Fruit fly (Drosophila melanogaster) whole organism, embryonic: Measurements from ENCODE around the gene vers.
A peak's percentile ranks its signal among the peaks of the same experiment; 100 is the strongest.

Experiments used
- Aef1 ChIP-seq: fragments of 200-800 bp; sonication (Bioruptor generic); IDR thresholded peaks from 3 replicates; pipeline ENCODE4 v1.3.6; 2022; ENCODE audit warnings: missing biosample characterization, missing genetic modification characterization
- Atf-2 ChIP-seq: fragments of 200-800 bp; sonication (Bioruptor generic); optimal IDR thresholded peaks from 2 replicates; lab custom pipeline; 2016; ENCODE audit warnings: missing biosample characterization, missing genetic modification characterization
- CG10267 ChIP-seq: fragments of 200-800 bp; sonication (Bioruptor generic); optimal IDR thresholded peaks from 2 replicates; lab custom pipeline; 2018; ENCODE audit warnings: missing biosample characterization, mild to moderate bottlenecking, missing genetic modification characterization, moderate library complexity
- CG10462 ChIP-seq: fragments of 200-800 bp; sonication (Bioruptor generic); optimal IDR thresholded peaks from 2 replicates; lab custom pipeline; 2016; ENCODE audit warnings: missing biosample characterization, missing genetic modification characterization
- CG12071 ChIP-seq: fragments of 200-800 bp; sonication (Bioruptor generic); optimal IDR thresholded peaks from 3 replicates; lab custom pipeline; 2018; ENCODE audit warnings: missing biosample characterization, mild to moderate bottlenecking, missing genetic modification characterization
- CG12104 ChIP-seq: fragments of 200-800 bp; sonication (Bioruptor generic); optimal IDR thresholded peaks from 3 replicates; lab custom pipeline; 2016; ENCODE audit warnings: missing biosample characterization, missing genetic modification characterization
- CG14667 ChIP-seq: fragments of 200-800 bp; sonication (Bioruptor generic); IDR thresholded peaks from 2 replicates; pipeline ENCODE4 v1.3.6; 2022; ENCODE audit warnings: missing biosample characterization, missing genetic modification characterization
- CG15601 ChIP-seq: fragments of 200-800 bp; sonication (Bioruptor generic); optimal IDR thresholded peaks from 3 replicates; lab custom pipeline; 2019; ENCODE audit warnings: missing biosample characterization, mild to moderate bottlenecking, missing genetic modification characterization, moderate library complexity
- CG17186 ChIP-seq: fragments of 200-800 bp; sonication (Bioruptor generic); optimal IDR thresholded peaks from 3 replicates; lab custom pipeline; 2017; ENCODE audit warnings: missing biosample characterization, missing genetic modification reagents, missing genetic modification characterization
- CG17328 ChIP-seq: fragments of 200-800 bp; sonication (Bioruptor generic); IDR thresholded peaks from 2 replicates; pipeline ENCODE4 v1.3.6; 2022; ENCODE audit warnings: missing biosample characterization, missing genetic modification characterization
- CG17385 ChIP-seq: fragments of 200-800 bp; sonication (Bioruptor generic); optimal IDR thresholded peaks from 3 replicates; lab custom pipeline; 2018; ENCODE audit warnings: missing biosample characterization, mild to moderate bottlenecking, missing genetic modification characterization
- CG18262 ChIP-seq: fragments of 200-800 bp; optimal IDR thresholded peaks from 3 replicates; lab custom pipeline; 2019; ENCODE audit warnings: missing biosample characterization, mild to moderate bottlenecking, missing genetic modification characterization, moderate library complexity
- CG18619 ChIP-seq: fragments of 200-800 bp; sonication (Bioruptor generic); optimal IDR thresholded peaks from 3 replicates; lab custom pipeline; 2017; ENCODE audit warnings: missing biosample characterization, mild to moderate bottlenecking, missing genetic modification characterization
- CG2116 ChIP-seq: fragments of 200-800 bp; sonication (Bioruptor generic); optimal IDR thresholded peaks from 3 replicates; lab custom pipeline; 2018; ENCODE audit warnings: missing biosample characterization, mild to moderate bottlenecking, missing genetic modification characterization
- CG2875 ChIP-seq: fragments of 200-800 bp; sonication (Bioruptor generic); optimal IDR thresholded peaks from 2 replicates; lab custom pipeline; 2017; ENCODE audit warnings: missing biosample characterization, mild to moderate bottlenecking, missing genetic modification characterization, missing genetic modification reagents
- CG30020 ChIP-seq: fragments of 200-800 bp; optimal IDR thresholded peaks from 2 replicates; lab custom pipeline; 2019; ENCODE audit warnings: missing biosample characterization, mild to moderate bottlenecking, missing genetic modification characterization, moderate library complexity
- CG33557 ChIP-seq: fragments of 200-800 bp; sonication (Bioruptor generic); optimal IDR thresholded peaks from 2 replicates; lab custom pipeline; 2019; ENCODE audit warnings: missing biosample characterization, mild to moderate bottlenecking, missing genetic modification characterization, moderate library complexity
- CG4404 ChIP-seq: fragments of 200-800 bp; sonication (Bioruptor generic); IDR thresholded peaks from 2 replicates; pipeline ENCODE4 v1.3.6; 2022; ENCODE audit warnings: missing biosample characterization, missing genetic modification characterization
- CG4617 ChIP-seq: fragments of 200-800 bp; sonication (Bioruptor generic); optimal IDR thresholded peaks from 3 replicates; lab custom pipeline; 2016; ENCODE audit warnings: missing biosample characterization, missing genetic modification characterization, borderline replicate concordance
- CG8944 ChIP-seq: fragments of 200-800 bp; sonication (Bioruptor generic); optimal IDR thresholded peaks from 3 replicates; lab custom pipeline; 2016; ENCODE audit warnings: missing biosample characterization, missing genetic modification characterization
- CG9797 ChIP-seq: fragments of 200-800 bp; sonication (Bioruptor generic); optimal IDR thresholded peaks from 3 replicates; lab custom pipeline; 2018; ENCODE audit warnings: missing biosample characterization, mild to moderate bottlenecking, missing genetic modification characterization
- D19A ChIP-seq: fragments of 200-800 bp; optimal IDR thresholded peaks from 3 replicates; lab custom pipeline; 2019; ENCODE audit warnings: missing biosample characterization, mild to moderate bottlenecking, missing genetic modification characterization, moderate library complexity
- Dref ChIP-seq: fragments of 200-800 bp; sonication (Bioruptor generic); IDR thresholded peaks from 2 replicates; pipeline ENCODE4 v1.3.6; 2022; ENCODE audit warnings: missing biosample characterization, missing genetic modification characterization
- Eip74EF ChIP-seq, 2 experiments: fragments of 200-800 bp in 1 of 2; fragments of >200 bp in 1 of 2; sonication (Bioruptor generic) in 1 of 2; optimal IDR thresholded peaks; 2 replicates each; lab custom pipeline; 2017 to 2019; ENCODE audit warnings: missing biosample characterization in 2 of 2, missing genetic modification characterization in 2 of 2, mild to moderate bottlenecking in 1 of 2, moderate library complexity in 1 of 2
- Fer1 ChIP-seq: fragments of 200-800 bp; sonication (Bioruptor generic); optimal IDR thresholded peaks from 2 replicates; lab custom pipeline; 2017; ENCODE audit warnings: missing biosample characterization, mild to moderate bottlenecking, missing genetic modification characterization
- Gug ChIP-seq: fragments of 200-800 bp; sonication (Bioruptor generic); IDR thresholded peaks from 4 replicates; pipeline ENCODE4 v1.3.6; 2022; ENCODE audit warnings: missing biosample characterization, missing genetic modification characterization
- H2.0 ChIP-seq: fragments of 200-800 bp; sonication (Bioruptor generic); IDR thresholded peaks from 2 replicates; pipeline ENCODE4 v1.3.6; 2022; ENCODE audit warnings: missing biosample characterization, missing genetic modification characterization
- HLHmδ ChIP-seq: fragments of 200-800 bp; sonication (Bioruptor generic); optimal IDR thresholded peaks from 2 replicates; lab custom pipeline; 2018; ENCODE audit warnings: missing biosample characterization, mild to moderate bottlenecking, missing genetic modification characterization, moderate library complexity
- Oli ChIP-seq: fragments of 200-800 bp; sonication (Bioruptor generic); optimal IDR thresholded peaks from 2 replicates; lab custom pipeline; 2018; ENCODE audit warnings: missing biosample characterization, mild to moderate bottlenecking, missing genetic modification characterization, moderate library complexity
- Rfx ChIP-seq: fragments of 200-800 bp; sonication (Bioruptor generic); IDR thresholded peaks from 2 replicates; pipeline ENCODE4 v1.3.6; 2022; ENCODE audit warnings: missing biosample characterization, missing genetic modification characterization
- az2 ChIP-seq: fragments of 200-800 bp; sonication (Bioruptor generic); optimal IDR thresholded peaks from 3 replicates; lab custom pipeline; 2016; ENCODE audit warnings: missing biosample characterization, missing genetic modification characterization
- br ChIP-seq: fragments of >200 bp; optimal IDR thresholded peaks from 2 replicates; lab custom pipeline; 2017
- cg ChIP-seq: fragments of 200-800 bp; sonication (Bioruptor generic); optimal IDR thresholded peaks from 3 replicates; lab custom pipeline; 2019; ENCODE audit warnings: missing biosample characterization, mild to moderate bottlenecking, missing genetic modification characterization, moderate library complexity
- chif ChIP-seq, 2 experiments: fragments of 200-800 bp; sonication (Bioruptor generic); optimal IDR thresholded peaks; 3 replicates each; lab custom pipeline; 2016; ENCODE audit warnings: missing biosample characterization in 2 of 2, missing genetic modification characterization in 2 of 2
- chm ChIP-seq: fragments of 200-800 bp; sonication (Bioruptor generic); IDR thresholded peaks from 2 replicates; pipeline ENCODE4 v1.3.6; 2022; ENCODE audit warnings: missing biosample characterization, missing genetic modification characterization
- dan ChIP-seq: fragments of 200-800 bp; sonication (Bioruptor generic); IDR thresholded peaks from 2 replicates; pipeline ENCODE4 v1.3.6; 2022; ENCODE audit warnings: missing biosample characterization, missing genetic modification characterization
- disco-r ChIP-seq: fragments of 200-800 bp; sonication (Bioruptor generic); optimal IDR thresholded peaks from 2 replicates; lab custom pipeline; 2016; ENCODE audit warnings: missing biosample characterization, missing genetic modification characterization
- eve ChIP-seq, 2 experiments: fragments of >200 bp; optimal IDR thresholded peaks; 2 replicates each; lab custom pipeline; 2017; ENCODE audit warnings: missing biosample characterization in 2 of 2, missing genetic modification characterization in 2 of 2
- h ChIP-seq: fragments of >200 bp; optimal IDR thresholded peaks from 2 replicates; lab custom pipeline; 2017
- jigr1 ChIP-seq: fragments of 200-800 bp; sonication (Bioruptor generic); IDR thresholded peaks from 3 replicates; pipeline ENCODE4 v1.3.6; 2022; ENCODE audit warnings: missing biosample characterization, missing genetic modification characterization
- luna ChIP-seq: fragments of 200-800 bp; sonication (Bioruptor generic); optimal IDR thresholded peaks from 2 replicates; lab custom pipeline; 2016; ENCODE audit warnings: missing biosample characterization, missing genetic modification characterization
- maf-S ChIP-seq: fragments of 200-800 bp; sonication (Bioruptor generic); optimal IDR thresholded peaks from 2 replicates; lab custom pipeline; 2016; ENCODE audit warnings: missing biosample characterization, missing genetic modification characterization
- odd ChIP-seq: fragments of 200-800 bp; sonication (Bioruptor generic); optimal IDR thresholded peaks from 2 replicates; lab custom pipeline; 2017; ENCODE audit warnings: missing biosample characterization, mild to moderate bottlenecking, missing genetic modification characterization
- sens-2 ChIP-seq: fragments of 200-800 bp; sonication (Bioruptor generic); IDR thresholded peaks from 2 replicates; pipeline ENCODE4 v1.3.6; 2022; ENCODE audit warnings: missing biosample characterization, missing genetic modification characterization
- slbo ChIP-seq: fragments of 200-800 bp; sonication (Bioruptor generic); IDR thresholded peaks from 2 replicates; pipeline ENCODE4 v1.3.6; 2022; ENCODE audit warnings: missing biosample characterization, missing genetic modification characterization
- ssp ChIP-seq: fragments of 200-800 bp; sonication (Bioruptor generic); IDR thresholded peaks from 2 replicates; pipeline ENCODE4 v1.3.6; 2022; ENCODE audit warnings: missing biosample characterization, missing genetic modification characterization
- tna ChIP-seq: fragments of 200-800 bp; sonication (Bioruptor generic); IDR thresholded peaks from 2 replicates; pipeline ENCODE4 v1.3.6; 2022; ENCODE audit warnings: missing biosample characterization, missing genetic modification characterization; ENCODE audit not compliant: partially characterized antibody
- vvl ChIP-seq: fragments of 200-800 bp; sonication (Bioruptor generic); IDR thresholded peaks from 2 replicates; pipeline ENCODE4 v1.3.6; 2022; ENCODE audit warnings: missing biosample characterization, missing genetic modification characterization
- wor ChIP-seq: fragments of 200-800 bp; sonication (Bioruptor generic); IDR thresholded peaks from 2 replicates; pipeline ENCODE4 v1.3.6; 2022; ENCODE audit warnings: missing biosample characterization, missing genetic modification characterization
- z ChIP-seq: fragments of 200-800 bp; sonication (Bioruptor generic); IDR thresholded peaks from 3 replicates; pipeline ENCODE4 v1.3.6; 2022; ENCODE audit warnings: missing biosample characterization, missing genetic modification characterization

Gene vers

dm6 chr3L:12081679-12082520, 34.0 kb upstream of the vers start, which contains the start of gene Sema5c (continued):
- peak; percentile 37 for TF ChIP-seq CG15601 (tag; lab: Kevin White, UChicago)
- TF ChIP-seq CG4617 (GFP tag; lab: Kevin White, UChicago): no peak
- peak; percentile 14 for TF ChIP-seq cg (GFP tag; lab: Kevin White, UChicago)
- TF ChIP-seq Fer1 (GFP tag; lab: Kevin White, UChicago): peak; percentile 37
- peak; percentile 72 for TF ChIP-seq CG10267 (tag; lab: Kevin White, UChicago)
- no peak for TF ChIP-seq CG8944 (GFP tag; lab: Kevin White, UChicago)
- TF ChIP-seq tna (GFP tag; lab: Robert Waterston, UW): no peak; the same call in 1 of the 2 replicates
- TF ChIP-seq Aef1 (GFP tag; lab: Robert Waterston, UW): peak; percentile 58
- TF ChIP-seq luna (GFP tag; lab: Kevin White, UChicago): no peak
- TF ChIP-seq CG18619 (GFP tag; lab: Kevin White, UChicago): peak; percentile 80
- TF ChIP-seq CG33557 (GFP tag; lab: Kevin White, UChicago): peak; percentile 71
- TF ChIP-seq odd (GFP tag; lab: Kevin White, UChicago): peak; percentile 77
- peak; percentile 33 for TF ChIP-seq Atf-2 (GFP tag; lab: Kevin White, UChicago)
- TF ChIP-seq CG4404 (GFP tag; lab: Robert Waterston, UW): peak; percentile 66
- TF ChIP-seq Dref (GFP tag; lab: Robert Waterston, UW): no peak
- TF ChIP-seq Gug (GFP tag; lab: Robert Waterston, UW): peak; percentile 53; the same call in 1 of the 4 replicates
- peak; percentile 64 for TF ChIP-seq ssp (GFP tag; lab: Robert Waterston, UW)
- peak; percentile 44 for TF ChIP-seq H2.0 (GFP tag; lab: Robert Waterston, UW)
- 0 out of 3 replicates have a peak, but pooled peaks have one; percentile 51 for TF ChIP-seq z
- TF ChIP-seq CG12071 (GFP tag; lab: Kevin White, UChicago): peak; percentile 16
- TF ChIP-seq chm (GFP tag; lab: Robert Waterston, UW): peak; percentile 81
- no peak for TF ChIP-seq CG9797 (GFP tag; lab: Kevin White, UChicago)
- peak; percentile 95 for TF ChIP-seq CG18262 (tag; lab: Kevin White, UChicago)
- no peak for TF ChIP-seq br (lab: Kevin White, UChicago)
- TF ChIP-seq HLHmδ: peak; percentile 55
- peak; percentile 45 for TF ChIP-seq CG30020 (tag; lab: Kevin White, UChicago)
- peak; percentile 73 for TF ChIP-seq slbo (GFP tag; lab: Robert Waterston, UW)
- TF ChIP-seq CG14667 (GFP tag; lab: Robert Waterston, UW): peak; percentile 31
- peak; percentile 58 for TF ChIP-seq CG10462 (GFP tag; lab: Kevin White, UChicago)
- no peak for TF ChIP-seq CG17328
- peak; percentile 75 for TF ChIP-seq CG12104 (GFP tag; lab: Kevin White, UChicago)
- TF ChIP-seq maf-S (GFP tag; lab: Kevin White, UChicago): no peak
- TF ChIP-seq vvl (GFP tag; lab: Robert Waterston, UW): peak; percentile 76
- peak; percentile 17 for TF ChIP-seq disco-r (GFP tag; lab: Kevin White, UChicago)
- TF ChIP-seq az2 (GFP tag; lab: Kevin White, UChicago): peak; percentile 55
- TF ChIP-seq CG2875 (GFP tag; lab: Kevin White, UChicago): peak; percentile 50
- no peak for TF ChIP-seq dan (GFP tag; lab: Robert Waterston, UW)
- no peak for TF ChIP-seq jigr1 (GFP tag; lab: Robert Waterston, UW)
- TF ChIP-seq Rfx: peak; percentile 70
- peak; percentile 36 for TF ChIP-seq CG2116 (GFP tag; lab: Kevin White, UChicago)
- TF ChIP-seq Eip74EF (GFP tag; optimal IDR thresholded peaks at IDR 0.05; lab: Kevin White, UChicago): no peak
- no peak for TF ChIP-seq CG17186 (GFP tag; lab: Kevin White, UChicago)
- TF ChIP-seq D19A (tag; lab: Kevin White, UChicago): peak; percentile 57
- TF ChIP-seq eve (GFP tag; optimal IDR thresholded peaks at IDR 0.05; lab: Kevin White, UChicago): no peak
- TF ChIP-seq wor (GFP tag; lab: Robert Waterston, UW): no peak
- peak; percentile 66 for TF ChIP-seq CG17385 (GFP tag; lab: Kevin White, UChicago)
- peak in 1 of 2 experiments; percentile 1 for TF ChIP-seq chif (GFP tag; optimal IDR thresholded peaks at IDR 0.05; lab: Kevin White, UChicago)
- peak; percentile 30; the same call in 1 of the 2 replicates for TF ChIP-seq sens-2
- no peak for TF ChIP-seq h (lab: Kevin White, UChicago)
- TF ChIP-seq Oli (tag; lab: Kevin White, UChicago): peak; percentile 79
